Fruit fly (Drosophila melanogaster): Measurements from ENCODE around the gene Hs2st.

Gene Hs2st

dm6 chr2L:19425765-19426329 lies 18.7 kb downstream of the Hs2st start:
- TF ChIP-seq pan (optimal IDR thresholded peaks at IDR 0.05) = peak; percentile 53
- no peak for TF ChIP-seq usp (GFP tag; optimal IDR thresholded peaks at IDR 0.05)

DNA sequence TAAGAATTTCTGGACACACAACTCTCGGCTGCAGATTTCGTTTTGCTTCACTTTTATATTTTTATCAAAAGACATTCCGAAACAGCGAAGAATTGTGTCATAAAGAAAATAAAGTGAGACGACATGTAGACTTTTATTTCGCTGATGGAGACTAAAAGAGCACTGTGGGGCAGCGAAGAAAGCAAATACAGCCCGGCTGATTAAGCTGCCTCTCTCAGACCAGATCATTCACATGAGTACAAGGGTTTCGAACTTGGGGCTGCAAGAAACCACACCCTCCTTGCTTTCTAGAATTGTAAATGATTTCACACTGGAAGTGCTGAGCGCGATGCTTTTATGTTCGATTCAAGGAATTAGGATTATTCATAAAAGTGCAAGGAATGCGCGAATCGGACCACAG lies 19.4 kb downstream of the Hs2st start:
- TF ChIP-seq Dll (optimal IDR thresholded peaks at IDR 0.05) (no peak), pan (optimal IDR thresholded peaks at IDR 0.05) (no peak), EcR (GFP tag; optimal IDR thresholded peaks at IDR 0.05) (no peak), usp (GFP tag; optimal IDR thresholded peaks at IDR 0.05) (no peak), psq (optimal IDR thresholded peaks at IDR 0.05) (no peak), CG8478 (optimal IDR thresholded peaks at IDR 0.05) (no peak)

DNA sequence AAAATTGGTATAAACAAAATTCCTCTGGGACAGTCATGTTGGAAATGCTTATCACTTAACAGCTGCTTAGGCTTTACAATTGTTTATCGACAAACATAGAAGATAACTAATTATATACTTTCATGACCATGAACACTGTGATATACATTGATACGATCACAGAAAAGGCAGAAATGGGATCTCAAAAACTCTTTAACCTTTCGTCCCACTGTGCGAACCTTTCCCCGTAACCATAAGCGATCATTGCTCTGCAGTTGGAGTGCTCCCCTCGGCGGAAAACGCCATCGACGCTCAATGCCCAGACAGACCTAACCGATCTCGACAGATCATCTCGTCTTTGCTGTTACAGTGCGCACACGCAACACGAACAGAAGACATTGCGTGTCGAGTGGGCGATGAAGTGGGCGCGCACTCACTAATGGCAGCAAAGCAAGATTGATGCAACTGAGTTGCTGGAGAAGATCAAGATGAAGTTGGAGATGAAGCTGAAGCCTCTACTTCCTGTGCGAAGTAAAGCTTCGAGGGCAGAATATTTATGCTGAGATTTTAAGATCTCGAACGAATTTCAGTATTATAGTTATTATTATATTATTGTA lies 20.1 kb downstream of the Hs2st start:
- TF ChIP-seq usp (GFP tag; optimal IDR thresholded peaks at IDR 0.05) (no peak), pan (optimal IDR thresholded peaks at IDR 0.05) (no peak), EcR (GFP tag; optimal IDR thresholded peaks at IDR 0.05) (no peak), CG8478 (optimal IDR thresholded peaks at IDR 0.05) (no peak), psq (optimal IDR thresholded peaks at IDR 0.05) (no peak), Dll (optimal IDR thresholded peaks at IDR 0.05) (no peak)

- TF ChIP-seq usp (GFP tag; optimal IDR thresholded peaks at IDR 0.05) = no peak
- no peak for TF ChIP-seq Dll (optimal IDR thresholded peaks at IDR 0.05)
- TF ChIP-seq psq (optimal IDR thresholded peaks at IDR 0.05) = no peak
- TF ChIP-seq EcR (GFP tag; optimal IDR thresholded peaks at IDR 0.05) = no peak
- no peak for TF ChIP-seq CG8478 (optimal IDR thresholded peaks at IDR 0.05)
- TF ChIP-seq pan (optimal IDR thresholded peaks at IDR 0.05) = no peak
These were observed 21.0 kb downstream of the Hs2st start, which contains the start of the genes Alp12 and CG13085 for dm6 chr2L:19423467-19424122. Gene Alp12, plus strand, starts transcription at chr2L:19424050. Gene CG13085, plus strand, starts transcription at chr2L:19424050.

- TF ChIP-seq Dll (optimal IDR thresholded peaks at IDR 0.05) = no peak
- no peak for TF ChIP-seq pan (optimal IDR thresholded peaks at IDR 0.05)
- no peak for TF ChIP-seq usp (GFP tag; optimal IDR thresholded peaks at IDR 0.05)
- TF ChIP-seq EcR (GFP tag; optimal IDR thresholded peaks at IDR 0.05) = no peak
- TF ChIP-seq psq (optimal IDR thresholded peaks at IDR 0.05) = no peak
- TF ChIP-seq CG8478 (optimal IDR thresholded peaks at IDR 0.05) = no peak
These were observed 21.9 kb downstream of the Hs2st start for dm6 chr2L:19422642-19423041.

DNA sequence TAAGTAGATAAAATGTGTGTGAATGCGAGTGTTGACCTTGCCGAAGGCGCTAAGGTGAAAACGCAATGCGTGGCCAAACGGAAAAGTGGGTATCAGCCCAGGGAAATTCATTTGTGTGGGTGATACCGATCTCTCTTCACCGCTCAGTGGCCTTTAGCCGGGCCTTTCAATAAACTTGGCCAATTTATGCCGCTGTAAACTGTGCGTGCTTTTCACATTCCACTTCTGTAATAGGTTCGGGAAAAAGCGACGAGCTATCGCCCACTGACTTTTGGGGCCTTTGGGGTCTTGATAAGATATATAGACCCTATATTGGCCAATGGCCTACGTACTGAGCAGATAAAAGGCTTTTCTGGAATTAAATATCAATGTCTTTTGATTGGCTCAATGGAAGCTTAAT lies 23.0 kb downstream of the Hs2st start:
- no peak for TF ChIP-seq usp (GFP tag; optimal IDR thresholded peaks at IDR 0.05)
- no peak for TF ChIP-seq CG8478 (optimal IDR thresholded peaks at IDR 0.05)
- no peak for TF ChIP-seq psq (optimal IDR thresholded peaks at IDR 0.05)
- TF ChIP-seq EcR (GFP tag; optimal IDR thresholded peaks at IDR 0.05) = no peak
- TF ChIP-seq Dll (optimal IDR thresholded peaks at IDR 0.05) = no peak
- no peak for TF ChIP-seq pan (optimal IDR thresholded peaks at IDR 0.05)

DNA sequence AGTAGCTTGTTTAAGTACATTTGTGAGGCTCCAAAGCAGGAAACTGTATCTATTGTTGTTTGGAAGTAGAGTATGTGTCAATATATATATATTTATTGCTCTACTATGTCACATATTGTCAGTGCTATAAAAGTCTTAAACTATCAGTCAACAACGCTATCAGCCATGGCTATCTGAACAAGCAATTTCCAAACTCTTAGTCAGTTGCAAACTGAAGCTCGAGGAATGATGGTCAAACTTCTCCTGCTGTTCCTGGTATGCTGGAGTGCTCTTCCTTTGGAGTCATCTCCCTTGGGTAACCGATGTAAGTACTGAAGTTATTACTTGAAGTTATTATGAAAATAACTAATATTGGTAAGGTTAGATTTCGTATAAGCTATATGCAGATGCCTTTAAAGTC lies 25.7 kb downstream of the Hs2st start, which contains the start of gene lectin-37Db:
Gene lectin-37Db (plus strand): TSS at position 204 of the 400 bp plus-strand sequence.
- TF ChIP-seq pan (optimal IDR thresholded peaks at IDR 0.05) (no peak), usp (GFP tag; optimal IDR thresholded peaks at IDR 0.05) (no peak), CG8478 (optimal IDR thresholded peaks at IDR 0.05) (no peak)

DNA sequence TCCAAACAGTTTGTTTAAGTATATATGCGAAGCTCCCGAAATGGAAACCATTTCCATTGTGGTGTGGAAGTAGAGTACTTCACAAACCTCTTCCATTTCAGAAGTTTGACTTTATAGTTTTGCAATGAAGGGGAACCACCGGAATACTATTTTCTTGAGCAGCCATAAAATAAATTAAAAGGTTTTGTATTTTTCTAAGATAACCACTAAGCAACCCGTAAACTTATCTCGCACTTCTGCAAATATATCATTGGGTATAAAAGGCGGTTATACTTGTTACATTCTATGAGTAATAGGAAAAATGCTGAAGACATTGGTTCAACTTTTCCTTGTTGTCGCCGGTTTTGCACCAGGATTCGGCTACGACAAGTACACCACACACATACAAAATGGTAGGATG lies 26.5 kb downstream of the Hs2st start, which contains the start of gene lectin-37Da:
Gene lectin-37Da (plus strand): TSS at position 301 of the 400 bp plus-strand sequence.
- TF ChIP-seq psq (optimal IDR thresholded peaks at IDR 0.05) = no peak
- no peak for TF ChIP-seq pan (optimal IDR thresholded peaks at IDR 0.05)
- no peak for TF ChIP-seq Dll (optimal IDR thresholded peaks at IDR 0.05)
- no peak for TF ChIP-seq EcR (GFP tag; optimal IDR thresholded peaks at IDR 0.05)
- TF ChIP-seq CG8478 (optimal IDR thresholded peaks at IDR 0.05) = no peak
- TF ChIP-seq usp (GFP tag; optimal IDR thresholded peaks at IDR 0.05) = no peak

- TF ChIP-seq psq (optimal IDR thresholded peaks at IDR 0.05) = no peak
- no peak for TF ChIP-seq CG8478 (optimal IDR thresholded peaks at IDR 0.05)
These were observed 27.7 kb downstream of the Hs2st start, which contains the start of gene Lectin-galC1 for dm6 chr2L:19416602-19417497. Gene Lectin-galC1, plus strand, starts transcription at chr2L:19417447.

- TF ChIP-seq usp (GFP tag; optimal IDR thresholded peaks at IDR 0.05) (no peak), CG8478 (optimal IDR thresholded peaks at IDR 0.05) (no peak), EcR (GFP tag; optimal IDR thresholded peaks at IDR 0.05) (no peak), psq (optimal IDR thresholded peaks at IDR 0.05) (no peak), pan (optimal IDR thresholded peaks at IDR 0.05) (no peak), Dll (optimal IDR thresholded peaks at IDR 0.05) (no peak)
These were observed 28.7 kb downstream of the Hs2st start for dm6 chr2L:19415859-19416258.

DNA sequence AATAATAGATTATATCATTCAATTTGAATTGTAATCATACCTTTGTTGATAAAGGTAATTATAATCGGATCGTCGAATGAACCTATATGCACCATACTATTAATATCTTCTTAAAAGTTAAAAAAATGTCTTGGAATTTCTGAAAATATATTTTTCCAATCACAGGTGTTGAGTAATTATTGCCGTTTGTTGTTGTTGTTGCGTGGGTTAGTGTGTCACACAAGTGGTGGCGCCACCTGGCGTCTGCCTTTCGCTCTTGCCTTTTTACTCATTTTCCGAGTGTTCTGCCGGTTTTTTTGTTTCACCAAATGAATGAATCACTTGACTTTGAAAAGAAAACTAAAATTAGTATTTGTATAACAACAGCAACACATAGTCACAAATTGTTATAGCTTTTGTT lies 29.4 kb downstream of the Hs2st start:
- TF ChIP-seq Dll (optimal IDR thresholded peaks at IDR 0.05) = no peak

dm6 chr2L:19414233-19414749 lies 30.3 kb downstream of the Hs2st start:
- TF ChIP-seq CG8478 (optimal IDR thresholded peaks at IDR 0.05) (no peak), usp (GFP tag; optimal IDR thresholded peaks at IDR 0.05) (no peak), EcR (GFP tag; optimal IDR thresholded peaks at IDR 0.05) (no peak), Dll (optimal IDR thresholded peaks at IDR 0.05) (no peak), pan (optimal IDR thresholded peaks at IDR 0.05) (no peak), psq (optimal IDR thresholded peaks at IDR 0.05) (no peak)

Measured in whole organism.